Fruit fly (Drosophila melanogaster): ENCODE measurements around the gene mey.

DNA sequence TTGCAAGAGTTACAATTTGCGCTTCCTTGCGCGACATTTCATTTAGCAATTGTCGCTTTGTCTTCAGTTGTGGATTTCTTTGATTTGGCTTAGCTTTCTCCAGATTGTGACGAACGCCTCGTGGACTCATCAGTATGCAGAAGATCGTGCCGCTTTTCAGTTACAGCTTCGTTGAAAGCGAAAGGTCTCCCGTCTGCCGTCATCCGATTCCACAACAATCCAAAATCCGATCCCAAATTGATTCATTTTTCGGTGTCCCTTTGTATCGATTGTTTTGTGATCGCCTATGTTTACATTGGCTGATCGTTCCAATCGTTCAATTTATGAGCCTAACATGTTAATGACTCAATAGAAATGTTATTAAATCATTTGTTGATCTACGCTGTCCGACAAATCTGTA lies 42.9 kb downstream of the mey start:
- TF ChIP-seq CTCF (optimal IDR thresholded peaks at IDR 0.05), result no peak
- TF ChIP-seq CG8478 (optimal IDR thresholded peaks at IDR 0.05), result no peak

All from S2 (cell line).